Worm (Caenorhabditis elegans) whole organism, L2 larva: Measurements from ENCODE around the gene Y56A3A.6.

Experiments
- elt-1 ChIP-seq: fragments of 150-350 bp; optimal IDR thresholded peaks from 2 replicates; lab custom pipeline; 2014; ENCODE audit warnings: missing biosample characterization, missing genetic modification characterization
- fos-1 ChIP-seq: fragments of 150-350 bp; optimal IDR thresholded peaks from 2 replicates; lab custom pipeline; 2014; ENCODE audit warnings: missing biosample characterization, missing genetic modification characterization
- lsy-2 ChIP-seq, 2 experiments: fragments of 150-350 bp in 1 of 2; sonication (generic microtip) in 1 of 2; optimal IDR thresholded peaks; 2 replicates each; lab custom pipeline; 2014 to 2017; ENCODE audit warnings: missing biosample characterization in 2 of 2, missing genetic modification characterization in 2 of 2
- mab-5 ChIP-seq: fragments of 150-350 bp; optimal IDR thresholded peaks from 2 replicates; lab custom pipeline; 2014; ENCODE audit warnings: missing biosample characterization, missing genetic modification characterization
- nhr-11 ChIP-seq: fragments of 150-350 bp; optimal IDR thresholded peaks from 2 replicates; lab custom pipeline; 2014; ENCODE audit warnings: missing biosample characterization, missing genetic modification characterization

DNA sequence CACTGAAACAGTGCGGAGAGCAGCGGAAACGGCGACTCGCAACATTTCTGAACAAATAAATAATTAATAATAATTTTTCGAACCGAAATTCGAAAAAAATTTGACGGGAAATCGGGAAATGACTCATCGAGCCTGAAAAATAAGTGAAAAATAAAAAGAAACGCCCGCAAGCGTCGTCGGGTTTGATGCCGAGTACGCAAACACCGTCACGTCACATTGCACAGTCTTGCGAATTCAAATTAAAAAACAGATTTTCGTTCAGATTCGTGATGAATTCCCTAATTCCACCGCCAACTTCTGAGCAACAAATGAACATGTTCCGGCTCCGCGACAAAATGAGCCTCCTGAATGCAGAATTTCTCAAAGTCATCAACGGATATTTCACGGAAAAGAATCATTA lies 37.1 kb upstream of the Y56A3A.6 start, which contains the start of the genes ndab-1 and npp-16:
- no peak for TF ChIP-seq nhr-11 (tag; lab: Kevin White, UChicago)
- TF ChIP-seq lsy-2 (tag; optimal IDR thresholded peaks at IDR 0.05; lab: Kevin White, UChicago), result peak; percentile 41 to 55
- TF ChIP-seq mab-5 (tag; lab: Kevin White, UChicago), result no peak
- TF ChIP-seq elt-1, result no peak
- peak; percentile 12 for TF ChIP-seq fos-1 (tag; lab: Kevin White, UChicago)
